Fruit fly (Drosophila melanogaster): Measurements from ENCODE around the gene CG32808.

Gene CG32808

dm6 chrX:1517618-1518017 lies 48.0 kb upstream of the CG32808 start (continued):
- TF ChIP-seq gsb-n (tag; optimal IDR thresholded peaks at IDR 0.05) (peak; percentile 26), CG13894 (tag; optimal IDR thresholded peaks at IDR 0.05) (peak; percentile 73), caup (GFP tag; optimal IDR thresholded peaks at IDR 0.05; ENCODE audit: severe bottlenecking) (peak; percentile 36), CG4854 (GFP tag; optimal IDR thresholded peaks at IDR 0.05) (no peak), Hmx (GFP tag; optimal IDR thresholded peaks at IDR 0.05) (no peak), CG3726 (GFP tag; IDR thresholded peaks at IDR 0.05) (no peak), Ravus (GFP tag; IDR thresholded peaks at IDR 0.05) (no peak), fd3F (GFP tag; optimal IDR thresholded peaks at IDR 0.05) (peak; percentile 7), CG15073 (GFP tag; optimal IDR thresholded peaks at IDR 0.05) (no peak), Eip74EF (GFP tag; optimal IDR thresholded peaks at IDR 0.05) (peak in 1 of 2 experiments; percentile 50), NfI (GFP tag; optimal IDR thresholded peaks at IDR 0.05) (peak; percentile 14), CG10431 (GFP tag; optimal IDR thresholded peaks at IDR 0.05) (peak; percentile 40), CG12299 (tag; optimal IDR thresholded peaks at IDR 0.05) (peak; percentile 12), Hsf (GFP tag; optimal IDR thresholded peaks at IDR 0.05) (peak; percentile 3), CG10654 (GFP tag; optimal IDR thresholded peaks at IDR 0.05) (no peak), pzg (GFP tag; optimal IDR thresholded peaks at IDR 0.05) (peak; percentile 17), Sry-δ (GFP tag; optimal IDR thresholded peaks at IDR 0.05) (peak; percentile 86), Bdp1 (GFP tag; optimal IDR thresholded peaks at IDR 0.05) (no peak), zfh2 (GFP tag; optimal IDR thresholded peaks at IDR 0.05) (peak; percentile 27), vnd (GFP tag; IDR thresholded peaks at IDR 0.05; ENCODE audit: partially characterized antibody) (peak; percentile 88), Scr (GFP tag; IDR thresholded peaks at IDR 0.05; ENCODE audit: partially characterized antibody) (peak; percentile 93), CG1832 (GFP tag; optimal IDR thresholded peaks at IDR 0.05) (no peak), lab (GFP tag; optimal IDR thresholded peaks at IDR 0.05) (peak; percentile 53), lola (GFP tag; optimal IDR thresholded peaks at IDR 0.05) (peak in 1 of 3 experiments; percentile 27), CG10543 (GFP tag; optimal IDR thresholded peaks at IDR 0.05) (peak; percentile 53), CG10147 (GFP tag; optimal IDR thresholded peaks at IDR 0.05) (peak; percentile 49), CG5245 (GFP tag; optimal IDR thresholded peaks at IDR 0.05) (no peak), nerfin-2 (GFP tag; IDR thresholded peaks at IDR 0.05; ENCODE audit: partially characterized antibody) (peak; percentile 81), onecut (GFP tag; IDR thresholded peaks at IDR 0.05) (peak; percentile 35; the same call in 1 of the 2 replicates), Trl (optimal IDR thresholded peaks at IDR 0.05) (no peak), Trl (GFP tag; optimal IDR thresholded peaks at IDR 0.05) (peak; percentile 29), CG32532 (GFP tag; IDR thresholded peaks at IDR 0.05) (peak; percentile 37; the same call in 1 of the 2 replicates), esg (GFP tag; conservative IDR thresholded peaks at IDR 0.05) (no peak), CG33213 (GFP tag; optimal IDR thresholded peaks at IDR 0.05) (peak; percentile 35), D19A (tag; optimal IDR thresholded peaks at IDR 0.05) (peak; percentile 5), CG8359 (GFP tag; optimal IDR thresholded peaks at IDR 0.05; ENCODE audit: borderline replicate concordance) (no peak), Chrac-16 (GFP tag; optimal IDR thresholded peaks at IDR 0.05) (peak; percentile 29), tx (GFP tag; optimal IDR thresholded peaks at IDR 0.05) (peak; percentile 2), zen2 (GFP tag; IDR thresholded peaks at IDR 0.05; ENCODE audit: partially characterized antibody) (peak; percentile 93), gem (tag; optimal IDR thresholded peaks at IDR 0.05) (no peak), Dip2 (GFP tag; IDR thresholded peaks at IDR 0.05) (no peak), CG15269 (tag; optimal IDR thresholded peaks at IDR 0.05) (peak; percentile 55), NFAT (GFP tag; IDR thresholded peaks at IDR 0.05) (peak; percentile 63), H15 (GFP tag; IDR thresholded peaks at IDR 0.05) (no peak), CG2129 (GFP tag; IDR thresholded peaks at IDR 0.05; ENCODE audit: partially characterized antibody) (peak; percentile 88), Vsx1 (GFP tag; optimal IDR thresholded peaks at IDR 0.05) (peak; percentile 96), gcm (GFP tag; optimal IDR thresholded peaks at IDR 0.05) (peak; percentile 44), grn (GFP tag; optimal IDR thresholded peaks at IDR 0.05) (no peak), ci (GFP tag; IDR thresholded peaks at IDR 0.05) (peak; percentile 53; the same call in 1 of the 3 replicates), tio (GFP tag; optimal IDR thresholded peaks at IDR 0.05) (no peak)
